Worm (Caenorhabditis elegans) whole organism, late embryonic: ENCODE results near the gene idpp-13.

Source experiments
- C38D4.7 ChIP-seq: fragments of 200-800 bp; sonication (Bioruptor generic); optimal IDR thresholded peaks from 2 replicates; lab custom pipeline; 2018; ENCODE audit warnings: mild to moderate bottlenecking, missing genetic modification characterization, moderate library complexity, missing compliant biosample characterization
- Y22D7AL.16 ChIP-seq: sonication (generic microtip); optimal IDR thresholded peaks from 2 replicates; lab custom pipeline; 2016; ENCODE audit warnings: missing genetic modification characterization, missing compliant biosample characterization
- ahr-1 ChIP-seq: sonication (generic microtip); optimal IDR thresholded peaks from 2 replicates; lab custom pipeline; 2016; ENCODE audit warnings: missing genetic modification characterization, missing compliant biosample characterization
- ceh-22 ChIP-seq: sonication (generic microtip); optimal IDR thresholded peaks from 2 replicates; lab custom pipeline; 2017; ENCODE audit warnings: missing biosample characterization, missing genetic modification characterization
- ceh-30 ChIP-seq: fragments of 150-350 bp; optimal IDR thresholded peaks from 2 replicates; lab custom pipeline; 2014; ENCODE audit warnings: missing biosample characterization, missing genetic modification characterization
- ceh-31 ChIP-seq: sonication (generic microtip); optimal IDR thresholded peaks from 2 replicates; lab custom pipeline; 2016; ENCODE audit warnings: missing genetic modification characterization, missing compliant biosample characterization
- ceh-48 ChIP-seq: sonication (generic microtip); optimal IDR thresholded peaks from 2 replicates; lab custom pipeline; 2016; ENCODE audit warnings: missing genetic modification characterization, inconsistent platforms, missing compliant biosample characterization
- che-1 ChIP-seq: sonication (generic microtip); optimal IDR thresholded peaks from 2 replicates; lab custom pipeline; 2016; ENCODE audit warnings: mild to moderate bottlenecking, missing genetic modification characterization, missing compliant biosample characterization
- dve-1 ChIP-seq: sonication (generic microtip); optimal IDR thresholded peaks from 2 replicates; lab custom pipeline; 2017; ENCODE audit warnings: antibody characterized with exemption, mild to moderate bottlenecking, missing genetic modification characterization, missing compliant biosample characterization
- elt-4 ChIP-seq: sonication (generic microtip); optimal IDR thresholded peaks from 2 replicates; lab custom pipeline; 2016; ENCODE audit warnings: missing genetic modification characterization, missing compliant biosample characterization
- ets-4 ChIP-seq: sonication (generic microtip); optimal IDR thresholded peaks from 2 replicates; lab custom pipeline; 2016; ENCODE audit warnings: missing genetic modification characterization, missing compliant biosample characterization
- eyg-1 ChIP-seq: sonication (generic microtip); optimal IDR thresholded peaks from 2 replicates; lab custom pipeline; 2016; ENCODE audit warnings: missing genotype, missing genetic modification characterization, missing compliant biosample characterization
- fkh-10 ChIP-seq: fragments of 150-350 bp; optimal IDR thresholded peaks from 2 replicates; lab custom pipeline; 2014; ENCODE audit warnings: missing biosample characterization, missing genetic modification reagents, missing genetic modification characterization
- fkh-6 ChIP-seq: sonication (generic microtip); optimal IDR thresholded peaks from 2 replicates; lab custom pipeline; 2016; ENCODE audit warnings: missing genetic modification characterization, missing compliant biosample characterization
- gmeb-2 ChIP-seq: sonication (generic microtip); optimal IDR thresholded peaks from 2 replicates; lab custom pipeline; 2016; ENCODE audit warnings: missing genetic modification characterization, inconsistent platforms, missing compliant biosample characterization
- hlh-13 ChIP-seq: fragments of 200-800 bp; sonication (Bioruptor generic); optimal IDR thresholded peaks from 2 replicates; lab custom pipeline; 2018; ENCODE audit warnings: mild to moderate bottlenecking, missing genetic modification characterization, missing compliant biosample characterization
- hlh-30 ChIP-seq: sonication (generic microtip); optimal IDR thresholded peaks from 2 replicates; lab custom pipeline; 2017; ENCODE audit warnings: antibody characterized with exemption, missing genetic modification characterization, missing compliant biosample characterization; ENCODE audit not compliant: insufficient read depth
- hlh-6 ChIP-seq: sonication (generic microtip); optimal IDR thresholded peaks from 2 replicates; lab custom pipeline; 2016; ENCODE audit warnings: missing genotype, missing genetic modification characterization, missing compliant biosample characterization
- lin-11 ChIP-seq: fragments of 200-800 bp; sonication (Bioruptor generic); optimal IDR thresholded peaks from 2 replicates; lab custom pipeline; 2018; ENCODE audit warnings: mild to moderate bottlenecking, missing genetic modification characterization, missing compliant biosample characterization
- madf-2 ChIP-seq: sonication (generic microtip); optimal IDR thresholded peaks from 2 replicates; lab custom pipeline; 2017; ENCODE audit warnings: missing genetic modification characterization, missing compliant biosample characterization
- mec-3 ChIP-seq: sonication (generic microtip); optimal IDR thresholded peaks from 2 replicates; lab custom pipeline; 2016; ENCODE audit warnings: borderline replicate concordance, missing genetic modification characterization, missing compliant biosample characterization
- nhr-11 ChIP-seq: fragments of 150-350 bp; optimal IDR thresholded peaks from 2 replicates; lab custom pipeline; 2014; ENCODE audit warnings: missing biosample characterization, missing genetic modification characterization
- pat-9 ChIP-seq: fragments of 200-800 bp; sonication (Bioruptor generic); optimal IDR thresholded peaks from 2 replicates; lab custom pipeline; 2018; ENCODE audit warnings: mild to moderate bottlenecking, missing genetic modification characterization, moderate library complexity, missing compliant biosample characterization
- pax-1 ChIP-seq: fragments of 150-350 bp; optimal IDR thresholded peaks from 2 replicates; lab custom pipeline; 2014; ENCODE audit warnings: missing biosample characterization, missing genetic modification characterization
- pqm-1 ChIP-seq: sonication (generic microtip); optimal IDR thresholded peaks from 2 replicates; lab custom pipeline; 2016; ENCODE audit warnings: missing genetic modification characterization, missing compliant biosample characterization
- sdc-2 ChIP-seq: sonication (generic microtip); optimal IDR thresholded peaks from 2 replicates; lab custom pipeline; 2016; ENCODE audit warnings: missing genotype, missing genetic modification characterization, missing compliant biosample characterization
- sox-2 ChIP-seq: fragments of 200-800 bp; sonication (Bioruptor generic); IDR thresholded peaks from 2 replicates; pipeline ENCODE4 v1.3.6; 2022; ENCODE audit warnings: missing genetic modification reagents, missing genetic modification characterization, missing compliant biosample characterization
- syd-9 ChIP-seq: sonication (generic microtip); optimal IDR thresholded peaks from 2 replicates; lab custom pipeline; 2016; ENCODE audit warnings: mild to moderate bottlenecking, missing genetic modification characterization, moderate library complexity, missing compliant biosample characterization
- tbx-2 ChIP-seq: sonication (generic microtip); optimal IDR thresholded peaks from 2 replicates; lab custom pipeline; 2016; ENCODE audit warnings: missing genetic modification characterization, missing compliant biosample characterization
- tbx-7 ChIP-seq: sonication (generic microtip); optimal IDR thresholded peaks from 2 replicates; lab custom pipeline; 2016; ENCODE audit warnings: missing genotype, missing genetic modification characterization, missing compliant biosample characterization
- unc-3 ChIP-seq, 2 experiments: fragments of 200-800 bp in 1 of 2; sonication (Bioruptor generic) in 1 of 2; sonication (generic microtip) in 1 of 2; conservative IDR thresholded peaks in 1 of 2; optimal IDR thresholded peaks in 1 of 2; 2 replicates each; pipeline versions ENCODE4 v1.3.6 to Lab custom; 2016 to 2022; ENCODE audit warnings: missing compliant biosample characterization in 2 of 2, missing genetic modification characterization in 2 of 2, missing genetic modification reagents in 1 of 2
- unc-42 ChIP-seq: sonication (generic microtip); optimal IDR thresholded peaks from 2 replicates; lab custom pipeline; 2016; ENCODE audit warnings: missing genotype, missing genetic modification characterization, missing compliant biosample characterization
- zip-5 ChIP-seq: sonication (generic microtip); optimal IDR thresholded peaks from 2 replicates; lab custom pipeline; 2016; ENCODE audit warnings: missing genetic modification characterization, missing compliant biosample characterization

The idpp-13 gene

DNA sequence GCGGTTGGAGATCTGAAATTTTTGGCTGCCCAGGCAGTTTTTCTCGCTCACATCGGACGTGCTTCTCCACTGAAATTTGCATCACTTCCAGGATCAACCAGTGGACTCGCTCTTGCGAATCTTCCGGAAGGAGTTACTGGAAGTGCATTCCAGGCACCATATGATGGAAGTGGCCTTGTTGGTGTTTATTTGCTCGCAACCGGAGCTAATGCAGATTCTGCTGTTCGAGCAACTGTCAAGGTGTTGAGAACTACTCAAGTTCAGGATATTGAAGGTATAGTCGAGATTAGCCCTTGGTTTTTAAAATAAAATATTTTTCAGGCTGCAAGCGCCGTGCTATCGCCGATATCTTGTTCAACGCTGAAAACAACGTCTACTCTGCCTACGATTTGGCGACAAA lies 36.0 kb downstream of the idpp-13 start:
- TF ChIP-seq fkh-6 (no peak), elt-4 (tag; lab: Kevin White, UChicago) (no peak), che-1 (no peak), tbx-7 (no peak), sox-2 (GFP tag; lab: Robert Waterston, UW) (no peak), dve-1 (tag; lab: Kevin White, UChicago) (no peak), eyg-1 (tag; lab: Kevin White, UChicago) (no peak), lin-11 (tag; lab: Kevin White, UChicago) (no peak), Y22D7AL.16 (no peak), pqm-1 (tag; lab: Kevin White, UChicago) (no peak), ceh-22 (tag; lab: Kevin White, UChicago) (no peak), mec-3 (tag; lab: Kevin White, UChicago) (no peak), ceh-31 (tag; lab: Kevin White, UChicago) (no peak), madf-2 (tag; lab: Kevin White, UChicago) (no peak), tbx-2 (tag; lab: Kevin White, UChicago) (no peak), gmeb-2 (no peak), sdc-2 (no peak), pat-9 (tag; lab: Kevin White, UChicago) (no peak)

DNA sequence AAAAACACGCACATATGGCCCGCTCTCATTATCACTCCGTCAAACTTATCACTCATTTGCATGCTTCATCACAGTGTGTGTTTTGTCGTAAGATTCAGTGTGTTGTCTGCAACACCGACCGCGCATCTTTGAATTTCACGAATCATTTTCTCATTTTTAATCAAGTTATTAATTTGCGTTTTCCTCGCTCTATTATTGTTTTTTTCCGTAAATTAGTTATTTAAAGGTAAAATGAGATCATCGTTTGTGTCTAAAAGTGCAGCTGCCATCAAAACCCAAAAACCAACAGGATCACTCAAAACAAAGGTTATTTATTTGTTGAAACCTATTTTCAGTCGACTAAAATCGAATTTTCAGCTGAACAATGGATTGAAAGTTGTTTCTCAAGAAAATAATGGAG lies 37.2 kb downstream of the idpp-13 start, which contains the start of the genes T24C4.5 and ucr-2.3:
Gene T24C4.5, minus strand, starts transcription at position 101 of the 400 bp plus-strand sequence.
Gene ucr-2.3, plus strand, starts transcription at position 227 of the 400 bp plus-strand sequence.
- no peak for TF ChIP-seq pax-1 (tag; lab: Kevin White, UChicago)
- TF ChIP-seq ceh-30 (tag; lab: Kevin White, UChicago) = no peak
- no peak for TF ChIP-seq pqm-1 (tag; lab: Kevin White, UChicago)
- TF ChIP-seq ahr-1 (tag; lab: Kevin White, UChicago) = no peak
- no peak for TF ChIP-seq C38D4.7 (GFP tag; lab: Kevin White, UChicago)
- no peak for TF ChIP-seq nhr-11
- no peak for TF ChIP-seq dve-1 (tag; lab: Kevin White, UChicago)
- TF ChIP-seq hlh-13 = no peak
- TF ChIP-seq unc-42 = no peak

DNA sequence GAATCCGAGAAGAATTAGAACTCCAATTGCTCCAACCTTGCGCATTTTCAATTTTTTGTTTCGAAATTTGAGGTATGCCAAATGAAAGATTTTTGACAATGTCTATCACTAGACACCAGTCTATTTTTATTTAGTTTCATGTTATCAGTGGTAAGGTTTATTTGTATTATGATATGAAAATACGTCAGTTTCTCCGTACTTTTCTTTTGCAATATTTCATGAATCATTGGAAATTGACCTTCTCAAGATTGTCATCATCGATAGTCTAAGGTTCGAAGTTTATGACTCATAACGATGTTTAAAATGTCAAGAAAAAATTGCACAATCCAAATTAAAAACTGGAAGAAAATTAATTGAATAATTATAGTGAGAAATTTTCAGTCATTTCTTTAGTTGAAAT lies 43.4 kb downstream of the idpp-13 start, which contains the start of gene clc-19:
Gene clc-19, minus strand, starts transcription at position 135 of the 400 bp plus-strand sequence.
- TF ChIP-seq ets-4 (tag; lab: Kevin White, UChicago) = no peak

DNA sequence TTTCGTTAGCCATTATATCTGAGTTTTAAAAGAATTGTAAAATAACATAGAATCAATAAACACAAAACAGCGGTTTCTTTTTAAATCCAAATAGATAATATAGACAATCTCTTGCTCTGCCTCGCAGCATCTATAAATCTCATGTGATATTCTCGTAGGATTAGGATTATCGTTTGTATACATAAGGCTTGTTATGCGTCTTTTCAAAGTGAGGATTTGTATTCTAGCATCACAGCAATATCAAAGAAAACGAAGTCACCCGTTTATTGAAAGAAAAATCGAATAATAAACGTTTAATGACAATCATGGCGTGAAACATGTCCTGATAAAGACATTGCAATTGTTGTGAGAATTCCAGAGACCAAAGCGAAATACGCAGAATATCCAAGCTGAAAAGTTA lies 44.4 kb downstream of the idpp-13 start, which contains the start of the genes T24C4.3 and clc-20:
Gene T24C4.3, minus strand, starts transcription at position 101 of the 400 bp plus-strand sequence.
Gene clc-20, plus strand, starts transcription at position 211 of the 400 bp plus-strand sequence.
- TF ChIP-seq fkh-6 (no peak), hlh-6 (no peak), ceh-48 (tag; lab: Kevin White, UChicago) (no peak), fkh-10 (GFP tag; lab: Kevin White, UChicago) (no peak), madf-2 (tag; lab: Kevin White, UChicago) (no peak), sdc-2 (no peak), zip-5 (tag; lab: Kevin White, UChicago) (no peak), unc-3 (GFP tag; conservative IDR thresholded peaks at IDR 0.05; lab: Robert Waterston, UW) (no peak), unc-3 (tag; optimal IDR thresholded peaks at IDR 0.05; lab: Kevin White, UChicago) (no peak)
- TF ChIP-seq, all 69 proteins: peak for 0

DNA sequence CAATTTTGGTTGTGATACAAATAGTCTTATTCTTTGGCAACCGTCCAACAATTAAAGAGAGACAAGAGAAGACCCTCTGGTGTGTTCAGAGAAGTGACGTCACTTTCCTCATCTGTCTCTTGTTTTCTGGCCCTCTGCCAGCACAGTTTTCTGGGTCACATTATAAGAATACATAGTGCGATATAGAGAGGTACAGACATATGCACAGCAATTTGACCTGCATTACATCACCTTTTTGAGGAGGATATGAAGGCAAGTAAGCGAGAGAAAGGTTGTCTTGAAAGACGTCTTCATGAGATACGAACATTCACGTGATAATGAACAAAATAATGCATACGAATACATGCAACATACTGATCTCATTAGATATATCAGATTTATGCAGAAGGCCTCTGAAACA lies 46.2 kb downstream of the idpp-13 start:
- peak; percentile 9 for TF ChIP-seq tbx-2 (tag; lab: Kevin White, UChicago)
- no peak for TF ChIP-seq syd-9 (tag; lab: Kevin White, UChicago)
- peak; percentile 60 for TF ChIP-seq hlh-30 (tag; lab: Kevin White, UChicago)
- TF ChIP-seq, all 69 proteins: peak for 2
